Worm (Caenorhabditis elegans) whole organism, L1 larva: ENCODE results near the gene T07H3.7.

ENCODE experiments used
- F16B12.6 ChIP-seq: fragments of 150-350 bp; optimal IDR thresholded peaks from 2 replicates; lab custom pipeline; 2014; ENCODE audit warnings: missing biosample characterization, missing genetic modification characterization
- alr-1 ChIP-seq: fragments of 200-800 bp; sonication (Bioruptor generic); optimal IDR thresholded peaks from 2 replicates; lab custom pipeline; 2018; ENCODE audit warnings: borderline replicate concordance, mild to moderate bottlenecking, missing genetic modification characterization, missing compliant biosample characterization
- ama-1 ChIP-seq: fragments of 150-350 bp; optimal IDR thresholded peaks from 2 replicates; lab custom pipeline; 2014
- ceh-8 ChIP-seq: fragments of 200-800 bp; sonication (Bioruptor generic); optimal IDR thresholded peaks from 2 replicates; lab custom pipeline; 2018; ENCODE audit warnings: mild to moderate bottlenecking, missing genetic modification characterization, moderate library complexity, missing compliant biosample characterization
- ces-1 ChIP-seq: fragments of 150-350 bp; optimal IDR thresholded peaks from 2 replicates; lab custom pipeline; 2014; ENCODE audit warnings: missing biosample characterization, missing genetic modification reagents, missing genetic modification characterization
- egl-27 ChIP-seq, 2 experiments: fragments of 150-350 bp in 1 of 2; sonication (generic microtip); optimal IDR thresholded peaks; 3 replicates each; lab custom pipeline; 2017 to 2018; ENCODE audit warnings: missing biosample characterization in 2 of 2, missing genetic modification characterization in 2 of 2, missing genetic modification reagents in 2 of 2
- lin-14 ChIP-seq: fragments of 200-800 bp; sonication (Bioruptor generic); optimal IDR thresholded peaks from 2 replicates; lab custom pipeline; 2018; ENCODE audit warnings: mild to moderate bottlenecking, missing genetic modification characterization, moderate library complexity, missing compliant biosample characterization
- lin-15B ChIP-seq: fragments of 150-350 bp; sonication (generic microtip); optimal IDR thresholded peaks from 3 replicates; lab custom pipeline; 2014; ENCODE audit warnings: missing biosample characterization, missing genetic modification characterization
- lsy-2 ChIP-seq, 2 experiments: fragments of 150-350 bp; optimal IDR thresholded peaks; 2 replicates each; lab custom pipeline; 2014; ENCODE audit warnings: missing biosample characterization in 2 of 2, missing genetic modification characterization in 2 of 2
- nhr-237 ChIP-seq: fragments of 150-350 bp; optimal IDR thresholded peaks from 2 replicates; lab custom pipeline; 2014; ENCODE audit warnings: missing biosample characterization, missing genetic modification characterization
- skn-1 ChIP-seq: fragments of 150-350 bp; optimal IDR thresholded peaks from 2 replicates; lab custom pipeline; 2014; ENCODE audit warnings: missing biosample characterization, missing genetic modification characterization
- snpc-4 ChIP-seq: fragments of 150-350 bp; optimal IDR thresholded peaks from 2 replicates; lab custom pipeline; 2014; ENCODE audit warnings: missing biosample characterization, missing genetic modification characterization
- ztf-11 ChIP-seq, 2 experiments: sonication (generic microtip); optimal IDR thresholded peaks; 2 replicates each; lab custom pipeline; 2016 to 2017; ENCODE audit warnings: missing genetic modification characterization in 2 of 2, missing biosample characterization in 1 of 2, missing compliant biosample characterization in 1 of 2

ce11 chrII:1567646-1568045 is 22.1 kb downstream of the T07H3.7 start, which contains the start of gene K05F6.8:
- TF ChIP-seq nhr-237 (tag; lab: Kevin White, UChicago) = no peak
- TF ChIP-seq F16B12.6 (tag; lab: Kevin White, UChicago) = no peak
- no peak for TF ChIP-seq snpc-4 (tag; lab: Kevin White, UChicago)
- no peak for TF ChIP-seq egl-27 (tag; optimal IDR thresholded peaks at IDR 0.05; lab: Kevin White, UChicago)
- TF ChIP-seq alr-1 (tag; lab: Kevin White, UChicago) = no peak
- no peak for TF ChIP-seq ztf-11 (tag; optimal IDR thresholded peaks at IDR 0.05; lab: Kevin White, UChicago)
- no peak for TF ChIP-seq ces-1
- TF ChIP-seq ama-1 (lab: Kevin White, UChicago) = no peak
- TF ChIP-seq ceh-8 (GFP tag; lab: Kevin White, UChicago) = no peak
- no peak for TF ChIP-seq lin-14 (GFP tag; lab: Kevin White, UChicago)
- no peak for TF ChIP-seq lin-15B (tag; lab: Kevin White, UChicago)
- TF ChIP-seq skn-1 (tag; lab: Kevin White, UChicago) = no peak
- no peak for TF ChIP-seq lsy-2 (tag; optimal IDR thresholded peaks at IDR 0.05; lab: Kevin White, UChicago)
